Worm (Caenorhabditis elegans) whole organism, L1 larva: ENCODE data around the gene his-38.
A peak's percentile ranks its signal among the peaks of the same experiment; 100 is the strongest.

Source experiments
- C04F5.9 ChIP-seq: sonication (generic microtip); optimal IDR thresholded peaks from 2 replicates; lab custom pipeline; 2016; ENCODE audit warnings: missing genetic modification characterization, missing compliant biosample characterization
- C16A3.4 ChIP-seq: fragments of 150-350 bp; optimal IDR thresholded peaks from 2 replicates; lab custom pipeline; 2014; ENCODE audit warnings: missing biosample characterization, missing genetic modification characterization
- C34B4.2 ChIP-seq: sonication (generic microtip); optimal IDR thresholded peaks from 2 replicates; lab custom pipeline; 2017; ENCODE audit warnings: mild to moderate bottlenecking, missing genetic modification characterization, missing compliant biosample characterization
- F16B12.6 ChIP-seq: fragments of 150-350 bp; optimal IDR thresholded peaks from 2 replicates; lab custom pipeline; 2014; ENCODE audit warnings: missing biosample characterization, missing genetic modification characterization
- aha-1 ChIP-seq: fragments of 150-350 bp; optimal IDR thresholded peaks from 2 replicates; lab custom pipeline; 2014; ENCODE audit warnings: missing biosample characterization, missing genetic modification characterization
- ama-1 ChIP-seq: fragments of 150-350 bp; optimal IDR thresholded peaks from 2 replicates; lab custom pipeline; 2014
- blmp-1 ChIP-seq: fragments of 150-350 bp; optimal IDR thresholded peaks from 2 replicates; lab custom pipeline; 2014; ENCODE audit warnings: missing biosample characterization, missing genetic modification characterization
- ceh-8 ChIP-seq: fragments of 200-800 bp; sonication (Bioruptor generic); optimal IDR thresholded peaks from 2 replicates; lab custom pipeline; 2018; ENCODE audit warnings: mild to moderate bottlenecking, missing genetic modification characterization, moderate library complexity, missing compliant biosample characterization
- ceh-82 ChIP-seq, 3 experiments: fragments of 150-350 bp in 1 of 3; sonication (generic microtip) in 2 of 3; optimal IDR thresholded peaks; 2 replicates each; lab custom pipeline; 2014 to 2017; ENCODE audit warnings: missing biosample characterization in 3 of 3, missing genetic modification characterization in 3 of 3
- ceh-88 ChIP-seq: fragments of 200-800 bp; sonication (Bioruptor generic); IDR thresholded peaks from 2 replicates; pipeline ENCODE4 v1.3.6; 2022; ENCODE audit warnings: missing genetic modification characterization, missing compliant biosample characterization
- ces-1 ChIP-seq: fragments of 150-350 bp; optimal IDR thresholded peaks from 2 replicates; lab custom pipeline; 2014; ENCODE audit warnings: missing biosample characterization, missing genetic modification reagents, missing genetic modification characterization
- efl-3 ChIP-seq: fragments of 200-800 bp; sonication (Bioruptor generic); optimal IDR thresholded peaks from 2 replicates; lab custom pipeline; 2018; ENCODE audit warnings: mild to moderate bottlenecking, missing genetic modification characterization, missing compliant biosample characterization
- egl-27 ChIP-seq, 2 experiments: fragments of 150-350 bp in 1 of 2; sonication (generic microtip); optimal IDR thresholded peaks; 3 replicates each; lab custom pipeline; 2017 to 2018; ENCODE audit warnings: missing biosample characterization in 2 of 2, missing genetic modification characterization in 2 of 2, missing genetic modification reagents in 2 of 2
- elt-2 ChIP-seq: sonication (generic microtip); optimal IDR thresholded peaks from 2 replicates; lab custom pipeline; 2016; ENCODE audit warnings: missing genetic modification characterization, mild to moderate bottlenecking, inconsistent platforms, missing compliant biosample characterization, missing genetic modification reagents
- elt-3 ChIP-seq, 6 experiments: fragments of 150-350 bp in 1 of 6; sonication (generic microtip); optimal IDR thresholded peaks; 2 replicates each; lab custom pipeline; 2017 to 2018; ENCODE audit warnings: missing biosample characterization in 6 of 6, missing genetic modification characterization in 6 of 6, inconsistent platforms in 1 of 6
- ets-5 ChIP-seq: fragments of 200-800 bp; sonication (Bioruptor generic); IDR thresholded peaks from 2 replicates; pipeline ENCODE4 v1.3.6; 2022; ENCODE audit warnings: missing genetic modification characterization, missing compliant biosample characterization
- fkh-10 ChIP-seq: sonication (generic microtip); optimal IDR thresholded peaks from 2 replicates; lab custom pipeline; 2017; ENCODE audit warnings: missing biosample characterization, missing genetic modification reagents, missing genetic modification characterization
- fkh-8 ChIP-seq: sonication (generic microtip); optimal IDR thresholded peaks from 2 replicates; lab custom pipeline; 2016; ENCODE audit warnings: mild to moderate bottlenecking, missing genetic modification characterization, missing compliant biosample characterization
- hlh-17 ChIP-seq: fragments of 200-800 bp; sonication (Bioruptor generic); optimal IDR thresholded peaks from 2 replicates; lab custom pipeline; 2018; ENCODE audit warnings: missing genetic modification characterization, mild to moderate bottlenecking, missing compliant biosample characterization, moderate library complexity, borderline replicate concordance
- hlh-4 ChIP-seq: sonication (generic microtip); optimal IDR thresholded peaks from 2 replicates; lab custom pipeline; 2016; ENCODE audit warnings: mild to moderate bottlenecking, missing genetic modification characterization, missing compliant biosample characterization
- hpl-2 ChIP-seq: fragments of 150-350 bp; optimal IDR thresholded peaks from 2 replicates; lab custom pipeline; 2014; ENCODE audit warnings: missing biosample characterization, missing genetic modification reagents, missing genetic modification characterization
- irx-1 ChIP-seq: sonication (generic microtip); optimal IDR thresholded peaks from 2 replicates; lab custom pipeline; 2016; ENCODE audit warnings: missing genetic modification characterization, missing compliant biosample characterization
- lin-35 ChIP-seq, 2 experiments: fragments of 150-350 bp; optimal IDR thresholded peaks; 2 replicates each; lab custom pipeline; 2014; ENCODE audit warnings: missing biosample characterization in 2 of 2, missing genetic modification characterization in 2 of 2, missing genetic modification reagents in 2 of 2
- lin-39 ChIP-seq: fragments of 150-350 bp; optimal IDR thresholded peaks from 2 replicates; lab custom pipeline; 2014; ENCODE audit warnings: missing biosample characterization, missing genetic modification reagents, missing genetic modification characterization
- mdl-1 ChIP-seq, 2 experiments: fragments of 150-350 bp; optimal IDR thresholded peaks; 2 replicates each; lab custom pipeline; 2014 to 2017; ENCODE audit warnings: missing biosample characterization in 2 of 2, missing genetic modification characterization in 2 of 2, inconsistent platforms in 1 of 2
- mef-2 ChIP-seq: fragments of 150-350 bp; optimal IDR thresholded peaks from 2 replicates; lab custom pipeline; 2014; ENCODE audit warnings: missing biosample characterization, missing genetic modification characterization
- mep-1 ChIP-seq: fragments of 150-350 bp; optimal IDR thresholded peaks from 2 replicates; lab custom pipeline; 2014; ENCODE audit warnings: missing biosample characterization, missing genetic modification characterization
- nhr-12 ChIP-seq: sonication (generic microtip); optimal IDR thresholded peaks from 2 replicates; lab custom pipeline; 2017; ENCODE audit warnings: missing biosample characterization, missing genetic modification characterization
- nhr-19 ChIP-seq: fragments of 200-800 bp; sonication (Bioruptor generic); conservative IDR thresholded peaks from 2 replicates; pipeline ENCODE4 v1.3.6; 2022; ENCODE audit warnings: missing genetic modification characterization, missing compliant biosample characterization
- nhr-237 ChIP-seq: fragments of 150-350 bp; optimal IDR thresholded peaks from 2 replicates; lab custom pipeline; 2014; ENCODE audit warnings: missing biosample characterization, missing genetic modification characterization
- nhr-28 ChIP-seq: fragments of 150-350 bp; optimal IDR thresholded peaks from 2 replicates; lab custom pipeline; 2014; ENCODE audit warnings: missing biosample characterization, missing genetic modification characterization
- nhr-47 ChIP-seq: sonication (generic microtip); optimal IDR thresholded peaks from 2 replicates; lab custom pipeline; 2016; ENCODE audit warnings: mild to moderate bottlenecking, missing genetic modification characterization, moderate library complexity, missing compliant biosample characterization
- nhr-71 ChIP-seq: sonication (generic microtip); optimal IDR thresholded peaks from 2 replicates; lab custom pipeline; 2016; ENCODE audit warnings: mild to moderate bottlenecking, missing genetic modification characterization, moderate library complexity, missing compliant biosample characterization
- nhr-77 ChIP-seq: fragments of 150-350 bp; optimal IDR thresholded peaks from 2 replicates; lab custom pipeline; 2014; ENCODE audit warnings: missing biosample characterization, missing genetic modification characterization
- nhr-84 ChIP-seq: sonication (generic microtip); optimal IDR thresholded peaks from 2 replicates; lab custom pipeline; 2017; ENCODE audit warnings: missing biosample characterization, missing genetic modification characterization
- nhr-90 ChIP-seq: sonication (generic microtip); optimal IDR thresholded peaks from 2 replicates; lab custom pipeline; 2016; ENCODE audit warnings: mild to moderate bottlenecking, missing genetic modification characterization, missing compliant biosample characterization; ENCODE audit not compliant: poor library complexity
- pag-3 ChIP-seq: sonication (generic microtip); optimal IDR thresholded peaks from 2 replicates; lab custom pipeline; 2017; ENCODE audit warnings: missing genetic modification characterization, mild to moderate bottlenecking, missing compliant biosample characterization, antibody characterized with exemption, borderline replicate concordance; ENCODE audit not compliant: insufficient read depth
- pax-3 ChIP-seq: fragments of 200-800 bp; sonication (Bioruptor generic); optimal IDR thresholded peaks from 2 replicates; lab custom pipeline; 2018; ENCODE audit warnings: mild to moderate bottlenecking, missing genetic modification characterization, moderate library complexity, missing compliant biosample characterization
- pqm-1 ChIP-seq: sonication (generic microtip); optimal IDR thresholded peaks from 3 replicates; lab custom pipeline; 2017; ENCODE audit warnings: missing biosample characterization, missing genetic modification characterization
- rnt-1 ChIP-seq: sonication (generic microtip); optimal IDR thresholded peaks from 2 replicates; lab custom pipeline; 2016; ENCODE audit warnings: mild to moderate bottlenecking, missing genetic modification characterization, moderate library complexity, missing compliant biosample characterization
- skn-1 ChIP-seq: fragments of 150-350 bp; optimal IDR thresholded peaks from 2 replicates; lab custom pipeline; 2014; ENCODE audit warnings: missing biosample characterization, missing genetic modification characterization
- snpc-4 ChIP-seq: fragments of 150-350 bp; optimal IDR thresholded peaks from 2 replicates; lab custom pipeline; 2014; ENCODE audit warnings: missing biosample characterization, missing genetic modification characterization
- sox-4 ChIP-seq: sonication (generic microtip); optimal IDR thresholded peaks from 2 replicates; lab custom pipeline; 2016; ENCODE audit warnings: missing genetic modification characterization, missing compliant biosample characterization
- sup-37 ChIP-seq: fragments of 200-800 bp; sonication (Bioruptor generic); optimal IDR thresholded peaks from 2 replicates; lab custom pipeline; 2018; ENCODE audit warnings: mild to moderate bottlenecking, missing genetic modification characterization, missing compliant biosample characterization
- swsn-7 ChIP-seq: sonication (generic microtip); optimal IDR thresholded peaks from 2 replicates; lab custom pipeline; 2016; ENCODE audit warnings: missing genetic modification characterization, missing compliant biosample characterization
- tbx-2 ChIP-seq: sonication (generic microtip); optimal IDR thresholded peaks from 2 replicates; lab custom pipeline; 2016; ENCODE audit warnings: missing genetic modification characterization, missing compliant biosample characterization
- tlp-1 ChIP-seq: fragments of 150-350 bp; optimal IDR thresholded peaks from 2 replicates; lab custom pipeline; 2014; ENCODE audit warnings: missing biosample characterization, missing genetic modification characterization
- unc-130 ChIP-seq: fragments of 150-350 bp; optimal IDR thresholded peaks from 2 replicates; lab custom pipeline; 2017; ENCODE audit warnings: missing biosample characterization, missing genetic modification characterization, inconsistent platforms
- unc-86 ChIP-seq: sonication (generic microtip); optimal IDR thresholded peaks from 2 replicates; lab custom pipeline; 2016; ENCODE audit warnings: missing genetic modification characterization, missing compliant biosample characterization
- unc-98 ChIP-seq: fragments of 200-800 bp; sonication (Bioruptor generic); IDR thresholded peaks from 2 replicates; pipeline ENCODE4 v1.3.6; 2022; ENCODE audit warnings: missing genetic modification characterization, missing compliant biosample characterization
- vab-15 ChIP-seq: sonication (generic microtip); optimal IDR thresholded peaks from 2 replicates; lab custom pipeline; 2017; ENCODE audit warnings: missing genotype, mild to moderate bottlenecking, missing genetic modification characterization, missing compliant biosample characterization
- zip-4 ChIP-seq: fragments of 200-800 bp; sonication (Bioruptor generic); optimal IDR thresholded peaks from 2 replicates; lab custom pipeline; 2018; ENCODE audit warnings: mild to moderate bottlenecking, missing genetic modification characterization, moderate library complexity, missing compliant biosample characterization
- ztf-11 ChIP-seq, 2 experiments: sonication (generic microtip); optimal IDR thresholded peaks; 2 replicates each; lab custom pipeline; 2016 to 2017; ENCODE audit warnings: missing genetic modification characterization in 2 of 2, missing biosample characterization in 1 of 2, missing compliant biosample characterization in 1 of 2
- ztf-4 ChIP-seq: fragments of 150-350 bp; optimal IDR thresholded peaks from 2 replicates; lab custom pipeline; 2014; ENCODE audit warnings: missing biosample characterization, missing genetic modification characterization

Gene his-38

DNA sequence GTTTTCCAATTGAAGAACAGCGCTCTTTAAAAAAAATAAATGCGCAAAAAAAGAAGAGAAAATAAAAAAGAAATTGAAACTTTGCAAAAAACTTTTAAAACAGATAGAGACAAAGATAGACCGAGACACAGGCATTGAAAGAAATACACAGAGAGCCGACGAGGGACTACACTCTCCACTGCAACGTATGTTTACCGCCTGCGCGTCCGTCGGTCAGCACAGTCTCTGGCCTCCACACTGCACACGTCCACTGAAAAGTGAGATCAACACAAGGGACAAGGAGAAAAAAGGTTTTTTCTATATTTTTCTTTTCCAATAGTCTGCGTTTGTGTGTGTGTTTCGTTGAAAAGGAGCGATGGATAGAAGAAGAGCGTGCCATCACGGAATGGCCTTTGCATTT, 3.2 kb downstream of the his-38 start (continued):
- no peak for TF ChIP-seq ceh-8
- TF ChIP-seq blmp-1 (tag; lab: Kevin White, UChicago) = peak; percentile 51
- TF ChIP-seq rnt-1 (tag; lab: Kevin White, UChicago) = peak; percentile 57
- TF ChIP-seq efl-3 (GFP tag; lab: Kevin White, UChicago) = no peak
- no peak for TF ChIP-seq C16A3.4
- TF ChIP-seq lin-35 (GFP tag; optimal IDR thresholded peaks at IDR 0.05; lab: Kevin White, UChicago) = peak; percentile 10 to 14
- no peak for TF ChIP-seq pqm-1
- no peak for TF ChIP-seq lin-39 (tag; lab: Kevin White, UChicago)
- TF ChIP-seq ets-5 (GFP tag; lab: Robert Waterston, UW) = no peak
- TF ChIP-seq pag-3 = no peak
- peak; percentile 20 to 73 (median 38) for TF ChIP-seq ceh-82 (tag; optimal IDR thresholded peaks at IDR 0.05; lab: Kevin White, UChicago)
- TF ChIP-seq skn-1 = peak; percentile 27
- no peak for TF ChIP-seq ztf-4 (tag; lab: Kevin White, UChicago)
- no peak for TF ChIP-seq C34B4.2 (tag; lab: Kevin White, UChicago)
- TF ChIP-seq unc-86 (tag; lab: Kevin White, UChicago) = peak; percentile 4
- TF ChIP-seq ces-1 (GFP tag; lab: Kevin White, UChicago) = no peak
- peak; percentile 12 for TF ChIP-seq nhr-77 (tag; lab: Kevin White, UChicago)
- no peak for TF ChIP-seq hlh-17
- peak; percentile 54 to 56 for TF ChIP-seq egl-27 (tag; optimal IDR thresholded peaks at IDR 0.05; lab: Kevin White, UChicago)
- no peak for TF ChIP-seq ceh-88 (GFP tag; lab: Robert Waterston, UW)
- no peak for TF ChIP-seq sox-4 (tag; lab: Kevin White, UChicago)
- TF ChIP-seq nhr-12 (tag; lab: Kevin White, UChicago) = no peak
- TF ChIP-seq nhr-28 (tag; lab: Kevin White, UChicago) = no peak
- TF ChIP-seq mep-1 (tag; lab: Kevin White, UChicago) = peak; percentile 58
- no peak; the same call in 1 of the 2 replicates for TF ChIP-seq nhr-19 (GFP tag; lab: Robert Waterston, UW)
- TF ChIP-seq nhr-47 (tag; lab: Kevin White, UChicago) = peak; percentile 55
- no peak for TF ChIP-seq aha-1
- TF ChIP-seq fkh-10 (GFP tag; lab: Kevin White, UChicago) = peak; percentile 13
- TF ChIP-seq mdl-1 (tag; optimal IDR thresholded peaks at IDR 0.05; lab: Kevin White, UChicago) = peak in 1 of 2 experiments; percentile 65
- TF ChIP-seq nhr-237 (tag; lab: Kevin White, UChicago) = peak; percentile 60
- no peak for TF ChIP-seq tlp-1 (tag; lab: Kevin White, UChicago)
- no peak for TF ChIP-seq hlh-4
- TF ChIP-seq unc-130 (tag; lab: Kevin White, UChicago) = no peak
- peak; percentile 69 for TF ChIP-seq nhr-71 (tag; lab: Kevin White, UChicago)
- TF ChIP-seq fkh-8 = peak; percentile 14
- peak; percentile 38 for TF ChIP-seq irx-1 (tag; lab: Kevin White, UChicago)
- peak; percentile 34 for TF ChIP-seq mef-2 (tag; lab: Kevin White, UChicago)
- no peak for TF ChIP-seq vab-15 (tag; lab: Kevin White, UChicago)
- no peak for TF ChIP-seq snpc-4
- peak; percentile 58 for TF ChIP-seq tbx-2 (tag; lab: Kevin White, UChicago)
- TF ChIP-seq ama-1 (lab: Kevin White, UChicago) = no peak
- TF ChIP-seq zip-4 (GFP tag; lab: Kevin White, UChicago) = no peak
- no peak for TF ChIP-seq pax-3 (tag; lab: Kevin White, UChicago)
- TF ChIP-seq sup-37 (GFP tag; lab: Kevin White, UChicago) = no peak
- peak; percentile 20 for TF ChIP-seq nhr-90 (tag; lab: Kevin White, UChicago)
- no peak for TF ChIP-seq hpl-2
- TF ChIP-seq unc-98 = no peak
- TF ChIP-seq swsn-7 (tag; lab: Kevin White, UChicago) = peak; percentile 65
- no peak for TF ChIP-seq C04F5.9 (tag; lab: Kevin White, UChicago)
- TF ChIP-seq elt-3 (tag; optimal IDR thresholded peaks at IDR 0.05; lab: Kevin White, UChicago) = peak in 3 of 6 experiments; percentile 14 to 65 (median 49)
- no peak for TF ChIP-seq elt-2
- TF ChIP-seq F16B12.6 (tag; lab: Kevin White, UChicago) = peak; percentile 13
- TF ChIP-seq nhr-84 (tag; lab: Kevin White, UChicago) = no peak
- no peak for TF ChIP-seq ztf-11 (tag; optimal IDR thresholded peaks at IDR 0.05; lab: Kevin White, UChicago)
